Worm (Caenorhabditis elegans) whole organism, midembryonic: ENCODE results near the gene E02C12.11.

ENCODE experiments used
- klf-2 ChIP-seq: fragments of 200-800 bp; sonication (Bioruptor generic); conservative IDR thresholded peaks from 2 replicates; pipeline ENCODE4 v1.3.6; 2022; ENCODE audit warnings: missing genetic modification reagents, missing genetic modification characterization, missing compliant biosample characterization
- ref-1 ChIP-seq: fragments of 200-800 bp; sonication (Bioruptor generic); conservative IDR thresholded peaks from 2 replicates; pipeline ENCODE4 v1.3.6; 2022; ENCODE audit warnings: missing genetic modification reagents, missing genetic modification characterization, missing compliant biosample characterization

ce11 chrV:9352947-9353346 is 26.8 kb downstream of the E02C12.11 start, which contains the start of gene srx-46:
- TF ChIP-seq klf-2 (GFP tag; lab: Robert Waterston, UW) = no peak
- no peak for TF ChIP-seq ref-1
